Fruit fly (Drosophila melanogaster): Measurements from ENCODE around the gene CG9922.

The CG9922 gene

dm6 chr3R:14017640-14018429, 18.4 kb downstream of the CG9922 start (continued):
- peak; percentile 83 for TF ChIP-seq Ada2b (GFP tag; IDR thresholded peaks at IDR 0.05)
- peak; percentile 92 for TF ChIP-seq Ssrp (tag; optimal IDR thresholded peaks at IDR 0.05)
- no peak for TF ChIP-seq CG16779 (GFP tag; IDR thresholded peaks at IDR 0.05)
- peak; percentile 92; the same call in 3 of the 4 replicates for TF ChIP-seq chinmo (GFP tag; IDR thresholded peaks at IDR 0.05; ENCODE audit: partially characterized antibody)
- peak; percentile 97 for TF ChIP-seq Meics (GFP tag; optimal IDR thresholded peaks at IDR 0.05)
- TF ChIP-seq E2f1 (GFP tag; IDR thresholded peaks at IDR 0.05), result peak; percentile 88
- TF ChIP-seq wdn (GFP tag; IDR thresholded peaks at IDR 0.05), result 0 out of 2 replicates have a peak, but pooled peaks have one; percentile 16
- TF ChIP-seq CG17912 (GFP tag; optimal IDR thresholded peaks at IDR 0.05), result no peak
- TF ChIP-seq lbe (GFP tag; optimal IDR thresholded peaks at IDR 0.05), result no peak
- no peak for TF ChIP-seq CrebB (tag; optimal IDR thresholded peaks at IDR 0.05)
- TF ChIP-seq NFAT (GFP tag; IDR thresholded peaks at IDR 0.05), result no peak
- TF ChIP-seq shn (GFP tag; optimal IDR thresholded peaks at IDR 0.05), result peak; percentile 38
- TF ChIP-seq kay (GFP tag; optimal IDR thresholded peaks at IDR 0.05), result peak; percentile 65
- no peak for TF ChIP-seq maf-S (GFP tag; optimal IDR thresholded peaks at IDR 0.05)
- no peak for TF ChIP-seq prd (optimal IDR thresholded peaks at IDR 0.05)
- peak; percentile 75 for TF ChIP-seq prd (GFP tag; IDR thresholded peaks at IDR 0.05)
- TF ChIP-seq zfh2 (GFP tag; optimal IDR thresholded peaks at IDR 0.05), result no peak
- peak; percentile 63 for TF ChIP-seq gro (GFP tag; optimal IDR thresholded peaks at IDR 0.05)
- TF ChIP-seq CG3838 (GFP tag; optimal IDR thresholded peaks at IDR 0.05), result no peak
- TF ChIP-seq CG1603 (tag; optimal IDR thresholded peaks at IDR 0.05), result peak; percentile 44
- 0 out of 2 replicates have a peak, but pooled peaks have one; percentile 18 for TF ChIP-seq CG1024 (GFP tag; IDR thresholded peaks at IDR 0.05)
- peak; percentile 61 for TF ChIP-seq CG6654 (GFP tag; optimal IDR thresholded peaks at IDR 0.05)
- no peak for TF ChIP-seq dan (GFP tag; IDR thresholded peaks at IDR 0.05)
- TF ChIP-seq bbx (GFP tag; IDR thresholded peaks at IDR 0.05; ENCODE audit: partially characterized antibody), result 0 out of 2 replicates have a peak, but pooled peaks have one; percentile 25
- TF ChIP-seq her (GFP tag; optimal IDR thresholded peaks at IDR 0.05), result peak; percentile 47
- peak; percentile 76 for TF ChIP-seq ftz-f1 (GFP tag; optimal IDR thresholded peaks at IDR 0.05)
- TF ChIP-seq phol (tag; optimal IDR thresholded peaks at IDR 0.05), result peak; percentile 94
- TF ChIP-seq esg (GFP tag; conservative IDR thresholded peaks at IDR 0.05), result peak; percentile 84
- TF ChIP-seq nmo (GFP tag; optimal IDR thresholded peaks at IDR 0.05), result peak; percentile 94
- TF ChIP-seq Nf-YA (GFP tag; IDR thresholded peaks at IDR 0.05), result peak; percentile 60
- TF ChIP-seq CG31441 (GFP tag; IDR thresholded peaks at IDR 0.05), result peak; percentile 96
- TF ChIP-seq CG6254 (GFP tag; optimal IDR thresholded peaks at IDR 0.05), result peak; percentile 60
- TF ChIP-seq CG16815 (GFP tag; optimal IDR thresholded peaks at IDR 0.05), result peak; percentile 41
- peak; percentile 4 for TF ChIP-seq CG8944 (GFP tag; optimal IDR thresholded peaks at IDR 0.05)
- TF ChIP-seq eve (GFP tag; optimal IDR thresholded peaks at IDR 0.05), result no peak
- TF ChIP-seq h (optimal IDR thresholded peaks at IDR 0.05), result no peak
- TF ChIP-seq mirr (GFP tag; optimal IDR thresholded peaks at IDR 0.05), result peak; percentile 71
- peak; percentile 31 for TF ChIP-seq CG16863 (GFP tag; optimal IDR thresholded peaks at IDR 0.05)
- peak; percentile 69 for TF ChIP-seq oc (tag; optimal IDR thresholded peaks at IDR 0.05)
- TF ChIP-seq pzg (GFP tag; optimal IDR thresholded peaks at IDR 0.05), result no peak
- peak; percentile 3 for TF ChIP-seq MTF-1 (GFP tag; optimal IDR thresholded peaks at IDR 0.05; ENCODE audit: borderline replicate concordance)
- TF ChIP-seq Oli (tag; optimal IDR thresholded peaks at IDR 0.05), result peak; percentile 95
- peak; percentile 51 for TF ChIP-seq B-H2 (GFP tag; optimal IDR thresholded peaks at IDR 0.05)
- TF ChIP-seq Dfd (GFP tag; optimal IDR thresholded peaks at IDR 0.05), result no peak
- TF ChIP-seq sqz (GFP tag; optimal IDR thresholded peaks at IDR 0.05), result peak; percentile 56
- TF ChIP-seq CG15269 (tag; optimal IDR thresholded peaks at IDR 0.05), result peak; percentile 93
- TF ChIP-seq CG12744 (GFP tag; optimal IDR thresholded peaks at IDR 0.05), result no peak
- TF ChIP-seq CG5180 (GFP tag; optimal IDR thresholded peaks at IDR 0.05), result peak; percentile 78
- peak; percentile 89 for TF ChIP-seq tgo (GFP tag; IDR thresholded peaks at IDR 0.05)
- TF ChIP-seq CG10431 (GFP tag; optimal IDR thresholded peaks at IDR 0.05), result peak; percentile 78
